Worm (Caenorhabditis elegans) whole organism, late embryonic: Measurements from ENCODE around the gene col-72.

Experiments
- F13H6.1 ChIP-seq: sonication (generic microtip); optimal IDR thresholded peaks from 2 replicates; lab custom pipeline; 2016; ENCODE audit warnings: missing genetic modification characterization, missing compliant biosample characterization
- ceh-19 ChIP-seq: fragments of 200-800 bp; sonication (Bioruptor generic); optimal IDR thresholded peaks from 2 replicates; lab custom pipeline; 2018; ENCODE audit warnings: mild to moderate bottlenecking, missing genetic modification characterization, missing compliant biosample characterization
- ceh-48 ChIP-seq: sonication (generic microtip); optimal IDR thresholded peaks from 2 replicates; lab custom pipeline; 2016; ENCODE audit warnings: missing genetic modification characterization, inconsistent platforms, missing compliant biosample characterization
- che-1 ChIP-seq: sonication (generic microtip); optimal IDR thresholded peaks from 2 replicates; lab custom pipeline; 2016; ENCODE audit warnings: mild to moderate bottlenecking, missing genetic modification characterization, missing compliant biosample characterization
- elt-4 ChIP-seq: sonication (generic microtip); optimal IDR thresholded peaks from 2 replicates; lab custom pipeline; 2016; ENCODE audit warnings: missing genetic modification characterization, missing compliant biosample characterization
- fkh-10 ChIP-seq: fragments of 150-350 bp; optimal IDR thresholded peaks from 2 replicates; lab custom pipeline; 2014; ENCODE audit warnings: missing biosample characterization, missing genetic modification reagents, missing genetic modification characterization
- hlh-15 ChIP-seq: sonication (generic microtip); optimal IDR thresholded peaks from 2 replicates; lab custom pipeline; 2016; ENCODE audit warnings: missing genetic modification characterization, missing compliant biosample characterization
- hlh-8 ChIP-seq: sonication (generic microtip); optimal IDR thresholded peaks from 2 replicates; lab custom pipeline; 2016; ENCODE audit warnings: missing genotype, missing genetic modification characterization, missing compliant biosample characterization
- pha-4 ChIP-seq: fragments of 150-350 bp; optimal IDR thresholded peaks from 2 replicates; lab custom pipeline; 2018; ENCODE audit warnings: missing biosample characterization, missing genetic modification reagents, missing genetic modification characterization
- sox-2 ChIP-seq: fragments of 200-800 bp; sonication (Bioruptor generic); IDR thresholded peaks from 2 replicates; pipeline ENCODE4 v1.3.6; 2022; ENCODE audit warnings: missing genetic modification reagents, missing genetic modification characterization, missing compliant biosample characterization
- tbx-7 ChIP-seq: sonication (generic microtip); optimal IDR thresholded peaks from 2 replicates; lab custom pipeline; 2016; ENCODE audit warnings: missing genotype, missing genetic modification characterization, missing compliant biosample characterization

The col-72 gene

ce11 chrII:3472316-3472715 is 51.7 kb downstream of the col-72 start, which contains the start of gene Y49F6B.12:
TSS of gene Y49F6B.12 (minus strand) at chrII:3472416.
- TF ChIP-seq ceh-48 (tag; lab: Kevin White, UChicago) (no peak), hlh-15 (tag; lab: Kevin White, UChicago) (no peak), hlh-8 (tag; lab: Kevin White, UChicago) (no peak), tbx-7 (tag; lab: Kevin White, UChicago) (no peak), sox-2 (no peak), pha-4 (no peak), fkh-10 (GFP tag; lab: Kevin White, UChicago) (no peak), F13H6.1 (no peak)

DNA sequence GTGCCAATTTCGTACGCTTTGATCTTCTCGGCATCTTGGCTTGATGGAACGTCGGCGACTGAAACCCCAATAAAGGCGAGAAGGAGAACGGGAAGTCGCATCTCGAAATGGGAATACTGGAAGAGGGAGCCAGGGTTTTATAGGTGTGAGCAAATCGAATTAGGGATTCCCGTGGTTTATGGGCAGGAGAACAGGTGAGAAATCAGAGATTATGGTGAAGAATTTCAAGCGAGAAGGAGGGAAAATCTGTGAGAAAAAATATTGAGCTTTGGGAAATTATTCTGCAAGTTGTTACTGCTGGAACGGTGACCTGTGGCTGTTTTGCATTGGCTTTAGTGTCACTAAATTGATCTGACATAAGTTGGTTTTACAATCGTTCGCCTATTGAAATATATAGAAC is 52.4 kb downstream of the col-72 start, which contains the start of gene Y49F6B.13:
Y49F6B.13 (minus strand) TSS at position 101 of the 400 bp plus-strand sequence.
- TF ChIP-seq che-1 (tag; lab: Kevin White, UChicago) (no peak), elt-4 (tag; lab: Kevin White, UChicago) (no peak), sox-2 (no peak), ceh-19 (GFP tag; lab: Kevin White, UChicago) (no peak)
